Worm (Caenorhabditis elegans) whole organism, mixed stage, embryonic: ENCODE results near the gene yif-1.

Experiments used
- M03D4.4 ChIP-seq: sonication (generic microtip); optimal IDR thresholded peaks from 2 replicates; lab custom pipeline; 2017; ENCODE audit warnings: mild to moderate bottlenecking, missing genetic modification characterization, missing compliant biosample characterization
- bed-3 ChIP-seq: fragments of 200-800 bp; sonication (Bioruptor generic); optimal IDR thresholded peaks from 3 replicates; lab custom pipeline; 2018; ENCODE audit warnings: mild to moderate bottlenecking, missing genetic modification characterization, moderate library complexity, missing compliant biosample characterization
- blmp-1 ChIP-seq: fragments of 150-350 bp; optimal IDR thresholded peaks from 2 replicates; lab custom pipeline; 2014; ENCODE audit warnings: missing biosample characterization, missing genetic modification characterization
- ceh-39 ChIP-seq: fragments of 150-350 bp; optimal IDR thresholded peaks from 2 replicates; lab custom pipeline; 2014; ENCODE audit warnings: missing biosample characterization, missing genetic modification characterization
- ceh-83 ChIP-seq: fragments of 200-800 bp; sonication (Bioruptor generic); optimal IDR thresholded peaks from 2 replicates; lab custom pipeline; 2018; ENCODE audit warnings: mild to moderate bottlenecking, missing genetic modification characterization, missing compliant biosample characterization
- ces-1 ChIP-seq: fragments of 150-350 bp; optimal IDR thresholded peaks from 2 replicates; lab custom pipeline; 2014; ENCODE audit warnings: missing biosample characterization, missing genetic modification reagents, missing genetic modification characterization
- cnd-1 ChIP-seq: fragments of 200-800 bp; sonication (Bioruptor generic); optimal IDR thresholded peaks from 2 replicates; lab custom pipeline; 2018; ENCODE audit warnings: mild to moderate bottlenecking, missing genetic modification characterization, missing compliant biosample characterization
- drap-1 ChIP-seq: fragments of 200-800 bp; sonication (Bioruptor generic); optimal IDR thresholded peaks from 3 replicates; lab custom pipeline; 2018; ENCODE audit warnings: mild to moderate bottlenecking, missing genetic modification characterization, missing compliant biosample characterization
- elt-1 ChIP-seq: sonication (generic microtip); optimal IDR thresholded peaks from 2 replicates; lab custom pipeline; 2017; ENCODE audit warnings: missing genetic modification characterization, mild to moderate bottlenecking, missing compliant biosample characterization, antibody characterized with exemption, moderate library complexity, borderline replicate concordance; ENCODE audit not compliant: insufficient read depth
- elt-3 ChIP-seq: fragments of 150-350 bp; optimal IDR thresholded peaks from 2 replicates; lab custom pipeline; 2014; ENCODE audit warnings: missing biosample characterization, missing genetic modification characterization
- flh-1 ChIP-seq: fragments of 200-800 bp; sonication (Bioruptor generic); optimal IDR thresholded peaks from 2 replicates; lab custom pipeline; 2018; ENCODE audit warnings: mild to moderate bottlenecking, missing genetic modification characterization, moderate library complexity, missing compliant biosample characterization
- ham-2 ChIP-seq: fragments of 200-800 bp; sonication (Bioruptor generic); optimal IDR thresholded peaks from 2 replicates; lab custom pipeline; 2018; ENCODE audit warnings: mild to moderate bottlenecking, missing genetic modification characterization, missing compliant biosample characterization
- hlh-1 ChIP-seq: fragments of 150-350 bp; optimal IDR thresholded peaks from 2 replicates; lab custom pipeline; 2014; ENCODE audit warnings: missing biosample characterization, missing genetic modification reagents, missing genetic modification characterization
- lin-13 ChIP-seq: fragments of 150-350 bp; optimal IDR thresholded peaks from 2 replicates; lab custom pipeline; 2014; ENCODE audit warnings: missing biosample characterization, missing genetic modification characterization
- lin-32 ChIP-seq: fragments of 200-800 bp; sonication (Bioruptor generic); optimal IDR thresholded peaks from 2 replicates; lab custom pipeline; 2018; ENCODE audit warnings: mild to moderate bottlenecking, missing genetic modification characterization, missing compliant biosample characterization
- lsy-2 ChIP-seq: fragments of 150-350 bp; optimal IDR thresholded peaks from 2 replicates; lab custom pipeline; 2014; ENCODE audit warnings: missing biosample characterization, missing genetic modification characterization
- mab-5 ChIP-seq: fragments of 150-350 bp; optimal IDR thresholded peaks from 2 replicates; lab custom pipeline; 2014; ENCODE audit warnings: missing biosample characterization, missing genetic modification characterization
- mep-1 ChIP-seq: fragments of 150-350 bp; optimal IDR thresholded peaks from 2 replicates; lab custom pipeline; 2017; ENCODE audit warnings: missing biosample characterization, missing genetic modification reagents, missing genetic modification characterization, inconsistent platforms
- mls-2 ChIP-seq: sonication (generic microtip); optimal IDR thresholded peaks from 2 replicates; lab custom pipeline; 2016; ENCODE audit warnings: mild to moderate bottlenecking, missing genetic modification characterization, moderate library complexity, missing compliant biosample characterization
- nhr-12 ChIP-seq: fragments of 150-350 bp; optimal IDR thresholded peaks from 2 replicates; lab custom pipeline; 2014; ENCODE audit warnings: missing biosample characterization, missing genetic modification characterization
- nhr-2 ChIP-seq: fragments of 150-350 bp; optimal IDR thresholded peaks from 2 replicates; lab custom pipeline; 2014; ENCODE audit warnings: missing biosample characterization, missing genetic modification characterization
- nhr-237 ChIP-seq: fragments of 150-350 bp; optimal IDR thresholded peaks from 2 replicates; lab custom pipeline; 2014; ENCODE audit warnings: missing biosample characterization, missing genetic modification characterization
- nhr-28 ChIP-seq: fragments of 150-350 bp; optimal IDR thresholded peaks from 2 replicates; lab custom pipeline; 2014; ENCODE audit warnings: missing biosample characterization, missing genetic modification characterization
- pha-4 ChIP-seq: fragments of 150-350 bp; optimal IDR thresholded peaks from 2 replicates; lab custom pipeline; 2018; ENCODE audit warnings: missing biosample characterization, missing genetic modification reagents, missing genetic modification characterization
- sem-2 ChIP-seq: fragments of 200-800 bp; sonication (Bioruptor generic); optimal IDR thresholded peaks from 2 replicates; lab custom pipeline; 2018; ENCODE audit warnings: mild to moderate bottlenecking, missing genetic modification characterization, missing compliant biosample characterization
- snpc-4 ChIP-seq: fragments of 150-350 bp; optimal IDR thresholded peaks from 2 replicates; lab custom pipeline; 2014; ENCODE audit warnings: missing biosample characterization, missing genetic modification characterization
- sptf-1 ChIP-seq: sonication (generic microtip); optimal IDR thresholded peaks from 2 replicates; lab custom pipeline; 2017; ENCODE audit warnings: mild to moderate bottlenecking, missing genetic modification characterization, moderate library complexity, missing compliant biosample characterization
- tbx-8 ChIP-seq: fragments of 200-800 bp; sonication (Bioruptor generic); optimal IDR thresholded peaks from 2 replicates; lab custom pipeline; 2018; ENCODE audit warnings: mild to moderate bottlenecking, missing genetic modification characterization, moderate library complexity, missing compliant biosample characterization
- unc-62 ChIP-seq: fragments of 150-350 bp; optimal IDR thresholded peaks from 2 replicates; lab custom pipeline; 2014; ENCODE audit warnings: missing biosample characterization, missing genetic modification reagents, missing genetic modification characterization
- zip-8 ChIP-seq: fragments of 150-350 bp; optimal IDR thresholded peaks from 2 replicates; lab custom pipeline; 2014; ENCODE audit warnings: missing biosample characterization, missing genetic modification characterization
- ztf-11 ChIP-seq: fragments of 150-350 bp; optimal IDR thresholded peaks from 2 replicates; lab custom pipeline; 2014; ENCODE audit warnings: missing biosample characterization, missing genetic modification characterization

yif-1 gene

DNA sequence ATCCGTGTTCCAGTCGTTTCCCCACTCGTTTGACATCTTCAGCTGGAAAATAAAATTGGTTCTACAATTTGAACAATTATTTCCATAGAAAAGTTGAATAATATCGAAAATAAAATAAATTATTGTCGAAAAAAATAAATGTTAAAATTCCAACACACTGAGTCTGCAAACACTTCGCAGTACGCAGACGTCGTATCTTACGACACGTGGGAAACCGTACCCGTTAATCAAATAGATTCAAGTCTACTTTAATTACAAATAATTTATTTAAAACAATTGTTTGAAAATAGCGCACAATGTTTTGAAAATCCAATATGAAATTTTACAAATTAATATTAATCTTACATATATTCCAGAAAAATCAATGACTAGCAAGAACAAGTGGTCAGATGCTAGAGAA lies at the start of gene yif-1:
yif-1 (minus strand) TSS at position 42 of the 400 bp plus-strand sequence.
- TF ChIP-seq ces-1 (peak; percentile 88), ham-2 (no peak), blmp-1 (no peak), zip-8 (no peak), bed-3 (no peak), pha-4 (no peak), lsy-2 (tag; lab: Kevin White, UChicago) (peak; percentile 88), unc-62 (no peak), cnd-1 (no peak), ceh-83 (no peak), ceh-39 (tag; lab: Kevin White, UChicago) (no peak), nhr-28 (tag; lab: Kevin White, UChicago) (no peak)

DNA sequence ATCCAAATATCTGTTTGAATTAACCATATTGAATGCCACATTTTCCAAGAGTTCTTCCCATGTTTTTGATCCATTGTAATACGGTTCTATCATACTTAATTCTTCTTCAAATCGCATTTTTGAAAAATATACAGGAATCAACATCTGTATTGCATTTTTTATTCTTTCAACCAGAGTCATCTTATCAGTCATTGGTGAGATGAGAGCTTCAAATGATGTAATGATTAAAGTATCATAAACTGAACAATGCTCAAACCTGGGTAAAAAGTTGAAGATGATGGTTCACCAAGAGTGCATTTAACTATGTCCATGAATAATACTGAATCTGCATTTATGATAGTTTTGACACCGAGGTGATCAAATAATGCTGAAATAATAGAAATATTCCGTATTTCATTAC lies 49.1 kb upstream of the yif-1 start:
- TF ChIP-seq elt-1 (tag; lab: Kevin White, UChicago) (no peak), tbx-8 (GFP tag; lab: Kevin White, UChicago) (no peak), ham-2 (no peak), elt-3 (tag; lab: Kevin White, UChicago) (no peak), mls-2 (tag; lab: Kevin White, UChicago) (no peak), bed-3 (no peak), ceh-39 (tag; lab: Kevin White, UChicago) (no peak), M03D4.4 (tag; lab: Kevin White, UChicago) (no peak), hlh-1 (tag; lab: Kevin White, UChicago) (no peak), nhr-12 (tag; lab: Kevin White, UChicago) (no peak), nhr-237 (tag; lab: Kevin White, UChicago) (no peak), mep-1 (tag; lab: Kevin White, UChicago) (no peak), blmp-1 (no peak)

DNA sequence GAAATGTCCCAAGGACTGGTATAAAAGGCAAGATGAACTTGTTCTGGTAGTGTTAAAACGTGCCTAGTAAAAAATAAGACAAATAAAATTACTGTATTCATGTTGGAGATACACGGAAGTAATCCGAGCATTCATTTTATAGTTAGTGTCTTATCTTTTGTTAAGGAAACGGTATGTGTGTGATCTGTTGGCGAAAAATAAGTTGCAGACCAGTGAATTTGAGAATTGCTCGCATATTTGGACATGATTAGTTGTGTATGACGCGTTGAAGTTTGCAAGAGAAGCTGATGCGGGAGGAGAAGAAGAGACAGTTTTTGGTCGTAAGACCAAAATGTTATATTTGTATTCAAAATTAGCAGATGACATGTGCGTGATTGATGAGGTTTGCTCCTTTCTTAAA lies 47.2 kb upstream of the yif-1 start, which contains the start of gene C08B6.14:
C08B6.14 (minus strand) TSS at position 101 of the 400 bp plus-strand sequence.
- no peak for TF ChIP-seq mep-1 (tag; lab: Kevin White, UChicago)
- TF ChIP-seq elt-3 (tag; lab: Kevin White, UChicago) = no peak
- no peak for TF ChIP-seq bed-3
- no peak for TF ChIP-seq sem-2 (GFP tag; lab: Kevin White, UChicago)

DNA sequence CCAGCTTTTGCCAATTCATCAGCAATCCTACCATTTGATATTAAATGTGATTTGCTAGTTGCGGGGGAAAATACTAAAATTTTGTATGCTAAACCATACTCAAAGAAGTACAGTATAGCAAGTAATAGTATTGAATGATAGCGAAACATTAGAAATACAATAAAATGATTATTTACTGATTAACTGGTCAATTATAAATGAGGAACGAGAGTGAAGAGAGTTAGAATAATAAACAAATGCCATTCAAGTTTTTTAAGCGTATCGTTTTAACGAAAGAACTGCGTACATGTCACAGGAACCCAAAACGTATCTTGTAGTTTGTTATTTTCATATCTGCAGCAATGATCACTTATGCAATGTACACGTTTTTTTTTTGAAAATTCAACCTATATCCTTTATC lies 43.7 kb upstream of the yif-1 start, which contains the start of gene ugt-47:
ugt-47 (minus strand) TSS at position 169 of the 400 bp plus-strand sequence.
- TF ChIP-seq lsy-2 (tag; lab: Kevin White, UChicago) (no peak), elt-3 (tag; lab: Kevin White, UChicago) (no peak), lin-13 (tag; lab: Kevin White, UChicago) (no peak), mab-5 (tag; lab: Kevin White, UChicago) (no peak), ztf-11 (tag; lab: Kevin White, UChicago) (no peak), lin-32 (GFP tag; lab: Kevin White, UChicago) (no peak), snpc-4 (tag; lab: Kevin White, UChicago) (no peak), sptf-1 (tag; lab: Kevin White, UChicago) (no peak), drap-1 (GFP tag; lab: Kevin White, UChicago) (no peak), ceh-39 (tag; lab: Kevin White, UChicago) (no peak), unc-62 (no peak), nhr-2 (tag; lab: Kevin White, UChicago) (no peak), mep-1 (tag; lab: Kevin White, UChicago) (no peak), elt-1 (tag; lab: Kevin White, UChicago) (no peak), bed-3 (no peak), cnd-1 (no peak)

DNA sequence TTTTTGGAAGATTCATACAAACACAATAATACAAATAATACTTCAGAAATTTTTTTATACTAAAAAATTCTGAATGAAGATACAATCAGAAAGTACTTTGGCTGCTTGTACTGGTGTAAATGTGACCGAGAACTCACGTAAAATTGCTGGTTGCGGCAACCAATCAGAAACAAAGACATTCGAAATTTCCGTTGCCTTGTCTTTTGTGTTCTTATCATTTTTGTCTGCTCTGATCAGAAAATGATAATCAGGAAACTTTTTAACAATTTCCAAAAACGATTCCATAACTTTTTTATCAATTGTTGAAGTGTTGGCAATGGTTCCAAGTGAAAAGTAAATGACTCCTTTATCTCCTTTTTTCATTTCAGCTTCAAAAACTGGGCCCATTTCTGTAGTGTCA lies 42.2 kb upstream of the yif-1 start:
- TF ChIP-seq ztf-11 (tag; lab: Kevin White, UChicago) (no peak), hlh-1 (tag; lab: Kevin White, UChicago) (no peak), mls-2 (tag; lab: Kevin White, UChicago) (no peak), mab-5 (tag; lab: Kevin White, UChicago) (no peak), elt-3 (tag; lab: Kevin White, UChicago) (no peak), ceh-83 (no peak), M03D4.4 (tag; lab: Kevin White, UChicago) (no peak), nhr-12 (tag; lab: Kevin White, UChicago) (no peak), sem-2 (GFP tag; lab: Kevin White, UChicago) (no peak), flh-1 (GFP tag; lab: Kevin White, UChicago) (no peak), nhr-28 (tag; lab: Kevin White, UChicago) (no peak), mep-1 (tag; lab: Kevin White, UChicago) (no peak), ces-1 (no peak)
